Worm (Caenorhabditis elegans): ENCODE data around the gene C17F4.3.

DNA sequence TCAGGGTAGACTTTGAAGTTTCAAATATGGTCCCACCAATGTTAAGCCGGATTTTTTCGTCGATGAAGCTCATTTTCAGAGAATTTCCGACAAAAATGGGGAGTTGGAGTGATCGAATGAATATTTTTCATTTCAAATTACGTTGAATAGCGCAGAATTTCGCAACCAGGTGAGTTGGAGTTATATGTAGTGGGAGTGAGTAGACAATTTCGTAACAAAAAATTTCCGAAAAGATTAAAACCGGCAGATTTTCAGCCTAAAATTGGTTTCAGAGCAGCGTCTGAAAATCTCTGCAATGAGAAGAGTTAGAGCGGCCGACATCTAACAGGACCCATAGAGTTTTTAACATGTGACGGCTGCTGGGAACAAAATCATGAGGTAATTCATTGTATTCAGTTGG lies 31.6 kb upstream of the C17F4.3 start, which contains the start of gene sdz-35:
- TF ChIP-seq ceh-36 (tag; optimal IDR thresholded peaks at IDR 0.05) (no peak), tbx-11 (GFP tag; IDR thresholded peaks at IDR 0.05) (no peak), hnd-1 (tag; optimal IDR thresholded peaks at IDR 0.05) (no peak), ama-1 (optimal IDR thresholded peaks at IDR 0.05) (no peak)

All from whole organism, early embryonic.